Worm (Caenorhabditis elegans) whole organism, young adult: ENCODE results near the gene tbc-12.

ENCODE experiments used
- B0035.1 ChIP-seq: sonication (generic microtip); optimal IDR thresholded peaks from 2 replicates; lab custom pipeline; 2016; ENCODE audit warnings: missing genetic modification characterization, mild to moderate bottlenecking, missing compliant biosample characterization, missing genotype, missing genetic modification reagents
- D2030.7 ChIP-seq: fragments of 200-800 bp; sonication (Bioruptor generic); IDR thresholded peaks from 2 replicates; pipeline ENCODE4 v1.3.6; 2022; ENCODE audit warnings: missing genetic modification reagents, missing genetic modification characterization, missing compliant biosample characterization
- F39B2.1 ChIP-seq: fragments of 200-800 bp; sonication (Bioruptor generic); IDR thresholded peaks from 2 replicates; pipeline ENCODE4 v1.3.6; 2022; ENCODE audit warnings: missing genetic modification reagents, missing genetic modification characterization, missing compliant biosample characterization
- K12H6.12 ChIP-seq: fragments of 200-800 bp; sonication (Bioruptor generic); optimal IDR thresholded peaks from 2 replicates; lab custom pipeline; 2018; ENCODE audit warnings: mild to moderate bottlenecking, missing genetic modification characterization, missing compliant biosample characterization
- Y95B8A.8 ChIP-seq: fragments of 200-800 bp; sonication (Bioruptor generic); IDR thresholded peaks from 2 replicates; pipeline ENCODE4 v1.3.6; 2022; ENCODE audit warnings: missing genetic modification reagents, missing genetic modification characterization, missing compliant biosample characterization
- aptf-3 ChIP-seq: fragments of 200-800 bp; sonication (Bioruptor generic); IDR thresholded peaks from 2 replicates; pipeline ENCODE4 v1.3.6; 2022; ENCODE audit warnings: missing genetic modification characterization, missing compliant biosample characterization
- atf-7 ChIP-seq: sonication (generic microtip); optimal IDR thresholded peaks from 2 replicates; lab custom pipeline; 2017; ENCODE audit warnings: mild to moderate bottlenecking, missing genetic modification characterization, missing compliant biosample characterization
- athp-1 ChIP-seq: sonication (generic microtip); optimal IDR thresholded peaks from 2 replicates; lab custom pipeline; 2017; ENCODE audit warnings: mild to moderate bottlenecking, missing genetic modification characterization, missing compliant biosample characterization
- attf-5 ChIP-seq: fragments of 200-800 bp; sonication (Bioruptor generic); optimal IDR thresholded peaks from 2 replicates; lab custom pipeline; 2018; ENCODE audit warnings: mild to moderate bottlenecking, missing genetic modification characterization, missing compliant biosample characterization
- attf-6 ChIP-seq: fragments of 200-800 bp; sonication (Bioruptor generic); IDR thresholded peaks from 2 replicates; pipeline ENCODE4 v1.3.6; 2022; ENCODE audit warnings: missing genetic modification reagents, missing genetic modification characterization, missing compliant biosample characterization
- ccch-3 ChIP-seq: fragments of 200-800 bp; sonication (Bioruptor generic); optimal IDR thresholded peaks from 2 replicates; lab custom pipeline; 2018; ENCODE audit warnings: mild to moderate bottlenecking, missing genetic modification characterization, missing compliant biosample characterization
- cebp-1 ChIP-seq, 2 experiments: fragments of 200-800 bp in 1 of 2; sonication (Bioruptor generic) in 1 of 2; sonication (generic microtip) in 1 of 2; IDR thresholded peaks in 1 of 2; optimal IDR thresholded peaks in 1 of 2; 2 replicates each; pipeline versions ENCODE4 v1.3.6 to Lab custom; 2017 to 2022; ENCODE audit warnings: missing compliant biosample characterization in 2 of 2, missing genetic modification characterization in 2 of 2, mild to moderate bottlenecking in 1 of 2, missing genetic modification reagents in 1 of 2, moderate library complexity in 1 of 2
- ceh-58 ChIP-seq: fragments of 200-800 bp; sonication (Bioruptor generic); IDR thresholded peaks from 2 replicates; pipeline ENCODE4 v1.3.6; 2022; ENCODE audit warnings: missing genetic modification characterization, missing compliant biosample characterization
- ceh-91 ChIP-seq: fragments of 200-800 bp; sonication (Bioruptor generic); IDR thresholded peaks from 2 replicates; pipeline ENCODE4 v1.3.6; 2022; ENCODE audit warnings: missing genetic modification reagents, missing genetic modification characterization, missing compliant biosample characterization
- dox-1 ChIP-seq: fragments of 200-800 bp; sonication (Bioruptor generic); IDR thresholded peaks from 2 replicates; pipeline ENCODE4 v1.3.6; 2022; ENCODE audit warnings: missing genetic modification reagents, missing genetic modification characterization, missing compliant biosample characterization
- efl-1 ChIP-seq: fragments of 150-350 bp; optimal IDR thresholded peaks from 2 replicates; lab custom pipeline; 2014; ENCODE audit warnings: missing biosample characterization, missing genetic modification reagents, missing genetic modification characterization
- egl-44 ChIP-seq: fragments of 200-800 bp; sonication (Bioruptor generic); IDR thresholded peaks from 2 replicates; pipeline ENCODE4 v1.3.6; 2022; ENCODE audit warnings: missing genetic modification reagents, missing genetic modification characterization, missing compliant biosample characterization
- egrh-3 ChIP-seq: fragments of 200-800 bp; sonication (Bioruptor generic); IDR thresholded peaks from 2 replicates; pipeline ENCODE4 v1.3.6; 2022; ENCODE audit warnings: missing genetic modification reagents, missing genetic modification characterization, missing compliant biosample characterization
- hlh-12 ChIP-seq: sonication (generic microtip); optimal IDR thresholded peaks from 2 replicates; lab custom pipeline; 2016; ENCODE audit warnings: missing genetic modification characterization, missing compliant biosample characterization
- hmg-1.2 ChIP-seq: fragments of 200-800 bp; sonication (Bioruptor generic); IDR thresholded peaks from 2 replicates; pipeline ENCODE4 v1.3.6; 2022; ENCODE audit warnings: missing genetic modification reagents, missing genetic modification characterization, missing compliant biosample characterization
- hrde-1 ChIP-seq: sonication (generic microtip); optimal IDR thresholded peaks from 2 replicates; lab custom pipeline; 2016; ENCODE audit warnings: missing genetic modification characterization, mild to moderate bottlenecking, missing compliant biosample characterization, moderate library complexity, missing genotype, missing genetic modification reagents, borderline replicate concordance
- lag-1 ChIP-seq: fragments of 200-800 bp; sonication (Bioruptor generic); IDR thresholded peaks from 2 replicates; pipeline ENCODE4 v1.3.6; 2022; ENCODE audit warnings: missing genetic modification reagents, missing genetic modification characterization, missing compliant biosample characterization
- let-526 ChIP-seq: fragments of 200-800 bp; sonication (Bioruptor generic); IDR thresholded peaks from 2 replicates; pipeline ENCODE4 v1.3.6; 2022; ENCODE audit warnings: missing genetic modification reagents, missing genetic modification characterization, missing compliant biosample characterization
- lin-35 ChIP-seq, 3 experiments: fragments of 150-350 bp in 2 of 3; sonication (generic microtip) in 1 of 3; optimal IDR thresholded peaks; 2 replicates each; lab custom pipeline; 2014 to 2018; ENCODE audit warnings: missing biosample characterization in 3 of 3, missing genetic modification characterization in 3 of 3, missing genetic modification reagents in 3 of 3
- lir-1 ChIP-seq: fragments of 200-800 bp; sonication (Bioruptor generic); conservative IDR thresholded peaks from 2 replicates; pipeline ENCODE4 v1.3.6; 2022; ENCODE audit warnings: missing genetic modification reagents, missing genetic modification characterization, missing compliant biosample characterization
- madf-10 ChIP-seq: sonication (generic microtip); optimal IDR thresholded peaks from 2 replicates; lab custom pipeline; 2016; ENCODE audit warnings: mild to moderate bottlenecking, missing genetic modification characterization, missing compliant biosample characterization
- mcd-1 ChIP-seq: fragments of 200-800 bp; sonication (Bioruptor generic); IDR thresholded peaks from 2 replicates; pipeline ENCODE4 v1.3.6; 2022; ENCODE audit warnings: missing genetic modification reagents, missing genetic modification characterization, missing compliant biosample characterization
- nfya-2 ChIP-seq: fragments of 200-800 bp; sonication (Bioruptor generic); IDR thresholded peaks from 2 replicates; pipeline ENCODE4 v1.3.6; 2022; ENCODE audit warnings: missing genetic modification reagents, missing genetic modification characterization, missing compliant biosample characterization
- nhr-120 ChIP-seq: fragments of 200-800 bp; sonication (Bioruptor generic); IDR thresholded peaks from 2 replicates; pipeline ENCODE4 v1.3.6; 2022; ENCODE audit warnings: missing genetic modification characterization, missing compliant biosample characterization
- nhr-179 ChIP-seq: sonication (generic microtip); optimal IDR thresholded peaks from 2 replicates; lab custom pipeline; 2016; ENCODE audit warnings: mild to moderate bottlenecking, missing genetic modification characterization, missing compliant biosample characterization
- nhr-27 ChIP-seq: fragments of 200-800 bp; sonication (Bioruptor generic); optimal IDR thresholded peaks from 2 replicates; lab custom pipeline; 2018; ENCODE audit warnings: mild to moderate bottlenecking, missing genetic modification characterization, moderate library complexity, missing compliant biosample characterization
- pha-4 ChIP-seq: fragments of 150-350 bp; sonication (generic microtip); optimal IDR thresholded peaks from 2 replicates; lab custom pipeline; 2014; ENCODE audit warnings: missing biosample characterization, missing genetic modification reagents, missing genetic modification characterization
- rcor-1 ChIP-seq: fragments of 200-800 bp; sonication (Bioruptor generic); IDR thresholded peaks from 2 replicates; pipeline ENCODE4 v1.3.6; 2022; ENCODE audit warnings: missing genetic modification reagents, missing genetic modification characterization, missing compliant biosample characterization
- rec-8 ChIP-seq, 2 experiments: sonication (generic microtip); optimal IDR thresholded peaks; 2 replicates each; lab custom pipeline; 2016; ENCODE audit warnings: mild to moderate bottlenecking in 2 of 2, missing genetic modification characterization in 2 of 2, missing genetic modification reagents in 2 of 2, missing genotype in 2 of 2, missing biosample characterization in 1 of 2, missing compliant biosample characterization in 1 of 2, moderate library complexity in 1 of 2
- rpc-1 ChIP-seq, 2 experiments: fragments of 150-350 bp in 1 of 2; sonication (generic microtip) in 1 of 2; optimal IDR thresholded peaks; 2 replicates each; lab custom pipeline; 2014 to 2018; ENCODE audit warnings: missing biosample characterization in 1 of 2, missing genetic modification characterization in 1 of 2, missing genetic modification reagents in 1 of 2, missing genotype in 1 of 2
- sdz-38 ChIP-seq: sonication (generic microtip); optimal IDR thresholded peaks from 2 replicates; lab custom pipeline; 2016; ENCODE audit warnings: missing genotype, missing genetic modification characterization, missing compliant biosample characterization
- snpc-1.3 ChIP-seq: sonication (generic microtip); optimal IDR thresholded peaks from 2 replicates; lab custom pipeline; 2017; ENCODE audit warnings: missing genetic modification characterization, mild to moderate bottlenecking, missing compliant biosample characterization, antibody characterized with exemption, moderate library complexity, missing genotype, missing genetic modification reagents; ENCODE audit not compliant: insufficient read depth
- tbp1 ChIP-seq: fragments of 200-800 bp; sonication (Bioruptor generic); optimal IDR thresholded peaks from 2 replicates; lab custom pipeline; 2018; ENCODE audit warnings: mild to moderate bottlenecking, missing genetic modification characterization, missing compliant biosample characterization
- tbx-9 ChIP-seq: sonication (generic microtip); optimal IDR thresholded peaks from 2 replicates; lab custom pipeline; 2016; ENCODE audit warnings: borderline replicate concordance, missing genetic modification characterization, inconsistent platforms, missing compliant biosample characterization
- unc-130 ChIP-seq: sonication (generic microtip); optimal IDR thresholded peaks from 2 replicates; lab custom pipeline; 2016; ENCODE audit warnings: missing genetic modification reagents, missing genetic modification characterization, missing compliant biosample characterization
- xnd-1 ChIP-seq: sonication (generic microtip); optimal IDR thresholded peaks from 2 replicates; lab custom pipeline; 2016; ENCODE audit warnings: missing genotype, missing genetic modification reagents, missing genetic modification characterization, missing compliant biosample characterization
- zfh-2 ChIP-seq: fragments of 200-800 bp; sonication (Bioruptor generic); conservative IDR thresholded peaks from 2 replicates; pipeline ENCODE4 v1.3.6; 2022; ENCODE audit warnings: missing genetic modification reagents, missing genetic modification characterization, missing compliant biosample characterization
- zim-3 ChIP-seq: sonication (generic microtip); optimal IDR thresholded peaks from 2 replicates; lab custom pipeline; 2017; ENCODE audit warnings: mild to moderate bottlenecking, missing genetic modification characterization, moderate library complexity, missing compliant biosample characterization
- ztf-18 ChIP-seq: sonication (generic microtip); optimal IDR thresholded peaks from 2 replicates; lab custom pipeline; 2016; ENCODE audit warnings: missing genotype, mild to moderate bottlenecking, missing genetic modification characterization, missing compliant biosample characterization
- ztf-28 ChIP-seq: fragments of 200-800 bp; sonication (Bioruptor generic); IDR thresholded peaks from 2 replicates; pipeline ENCODE4 v1.3.6; 2022; ENCODE audit warnings: missing genetic modification reagents, missing genetic modification characterization, missing compliant biosample characterization
- ztf-3 ChIP-seq: fragments of 200-800 bp; sonication (Bioruptor generic); optimal IDR thresholded peaks from 2 replicates; lab custom pipeline; 2018; ENCODE audit warnings: mild to moderate bottlenecking, missing genetic modification characterization, missing compliant biosample characterization

Gene tbc-12

ce11 chrX:2553433-2553860 is 21.2 kb upstream of the tbc-12 start (continued):
- TF ChIP-seq atf-7 (tag; lab: Kevin White, UChicago) (peak; percentile 70), snpc-1.3 (tag; lab: Kevin White, UChicago) (peak; percentile 93), lir-1 (GFP tag; lab: Robert Waterston, UW) (peak; percentile 54; the same call in 1 of the 2 replicates), athp-1 (tag; lab: Kevin White, UChicago) (peak; percentile 50), lag-1 (GFP tag; lab: Robert Waterston, UW) (no peak), attf-5 (GFP tag; lab: Kevin White, UChicago) (peak; percentile 62), rpc-1 (optimal IDR thresholded peaks at IDR 0.05; lab: Kevin White, UChicago) (peak; percentile 93), rpc-1 (tag; optimal IDR thresholded peaks at IDR 0.05; lab: Kevin White, UChicago) (peak; percentile 93), pha-4 (no peak), Y95B8A.8 (GFP tag; lab: Robert Waterston, UW) (no peak), madf-10 (tag; lab: Kevin White, UChicago) (peak; percentile 68), attf-6 (GFP tag; lab: Robert Waterston, UW) (no peak), xnd-1 (tag; lab: Kevin White, UChicago) (no peak), cebp-1 (GFP tag; IDR thresholded peaks at IDR 0.05; lab: Robert Waterston, UW) (peak; percentile 28; the same call in 1 of the 2 replicates), cebp-1 (tag; optimal IDR thresholded peaks at IDR 0.05; lab: Kevin White, UChicago) (peak; percentile 75), hrde-1 (tag; lab: Kevin White, UChicago) (peak; percentile 70), zfh-2 (GFP tag; lab: Robert Waterston, UW) (peak; percentile 49; the same call in 1 of the 2 replicates), let-526 (GFP tag; lab: Robert Waterston, UW) (peak; percentile 33; the same call in 1 of the 2 replicates), ceh-58 (no peak), nhr-179 (tag; lab: Kevin White, UChicago) (peak; percentile 59), dox-1 (GFP tag; lab: Robert Waterston, UW) (peak; percentile 71), aptf-3 (GFP tag; lab: Robert Waterston, UW) (peak; percentile 74; the same call in 1 of the 2 replicates), zim-3 (no peak), efl-1 (GFP tag; lab: Kevin White, UChicago) (no peak), egl-44 (GFP tag; lab: Robert Waterston, UW) (peak; percentile 74; the same call in 1 of the 2 replicates), nhr-27 (no peak), B0035.1 (tag; lab: Kevin White, UChicago) (peak; percentile 76), tbp1 (GFP tag; lab: Kevin White, UChicago) (peak; percentile 98), sdz-38 (tag; lab: Kevin White, UChicago) (peak; percentile 42), rec-8 (tag; optimal IDR thresholded peaks at IDR 0.05; lab: Kevin White, UChicago) (peak; percentile 80 to 85), egrh-3 (GFP tag; lab: Robert Waterston, UW) (peak; percentile 52; the same call in 1 of the 2 replicates)

ce11 chrX:2552210-2552674 is 20.0 kb upstream of the tbc-12 start, which contains the start of gene aat-3:
aat-3 (plus strand) TSS chrX:2552260.
- TF ChIP-seq Y95B8A.8 (GFP tag; lab: Robert Waterston, UW) (no peak), F39B2.1 (GFP tag; lab: Robert Waterston, UW) (no peak), zfh-2 (GFP tag; lab: Robert Waterston, UW) (0 out of 2 replicates have a peak, but pooled peaks have one; percentile 31), K12H6.12 (no peak), tbx-9 (tag; lab: Kevin White, UChicago) (no peak), ztf-28 (GFP tag; lab: Robert Waterston, UW) (no peak), nfya-2 (GFP tag; lab: Robert Waterston, UW) (no peak), B0035.1 (tag; lab: Kevin White, UChicago) (no peak), ccch-3 (no peak), ceh-91 (GFP tag; lab: Robert Waterston, UW) (no peak), ztf-3 (GFP tag; lab: Kevin White, UChicago) (no peak), nhr-120 (GFP tag; lab: Robert Waterston, UW) (no peak), ztf-18 (no peak), hmg-1.2 (GFP tag; lab: Robert Waterston, UW) (peak; percentile 15; the same call in 1 of the 2 replicates), hlh-12 (tag; lab: Kevin White, UChicago) (no peak), unc-130 (GFP tag; lab: Kevin White, UChicago) (no peak), dox-1 (GFP tag; lab: Robert Waterston, UW) (no peak), D2030.7 (GFP tag; lab: Robert Waterston, UW) (peak; percentile 24; the same call in 1 of the 2 replicates), lin-35 (GFP tag; optimal IDR thresholded peaks at IDR 0.05; lab: Kevin White, UChicago) (no peak), rcor-1 (GFP tag; lab: Robert Waterston, UW) (no peak), mcd-1 (no peak)
